Worm (Caenorhabditis elegans) whole organism, L4 larva: ENCODE measurements around the gene T26A5.2.
A peak's percentile ranks its signal among the peaks of the same experiment; 100 is the strongest.

Experiments used
- F10B5.3 ChIP-seq: sonication (generic microtip); optimal IDR thresholded peaks from 2 replicates; lab custom pipeline; 2016; ENCODE audit warnings: mild to moderate bottlenecking, missing genetic modification characterization, missing compliant biosample characterization
- F44E2.7 ChIP-seq: fragments of 200-800 bp; sonication (Bioruptor generic); IDR thresholded peaks from 2 replicates; pipeline ENCODE4 v2.1.2; 2022; ENCODE audit warnings: missing genetic modification characterization, missing compliant biosample characterization
- T20F7.1 ChIP-seq: fragments of 200-800 bp; sonication (Bioruptor generic); optimal IDR thresholded peaks from 2 replicates; lab custom pipeline; 2018; ENCODE audit warnings: mild to moderate bottlenecking, missing genetic modification characterization, missing compliant biosample characterization
- T26A8.4 ChIP-seq: fragments of 200-800 bp; sonication (Bioruptor generic); IDR thresholded peaks from 2 replicates; pipeline ENCODE4 v1.3.6; 2022; ENCODE audit warnings: missing genetic modification characterization, missing compliant biosample characterization
- Y48G9A.11 ChIP-seq: fragments of 200-800 bp; sonication (Bioruptor generic); IDR thresholded peaks from 2 replicates; pipeline ENCODE4 v1.3.6; 2022; ENCODE audit warnings: missing genetic modification reagents, missing genetic modification characterization, missing compliant biosample characterization
- ama-1 ChIP-seq: fragments of 150-350 bp; optimal IDR thresholded peaks from 2 replicates; lab custom pipeline; 2014; ENCODE audit warnings: inconsistent platforms, mixed read lengths
- ceh-28 ChIP-seq: fragments of 150-350 bp; optimal IDR thresholded peaks from 2 replicates; lab custom pipeline; 2014; ENCODE audit warnings: missing biosample characterization, missing genetic modification reagents, missing genetic modification characterization
- ceh-32 ChIP-seq: sonication (generic microtip); optimal IDR thresholded peaks from 2 replicates; lab custom pipeline; 2016; ENCODE audit warnings: mild to moderate bottlenecking, missing genetic modification characterization, missing compliant biosample characterization; ENCODE audit not compliant: poor library complexity
- ceh-82 ChIP-seq: sonication (generic microtip); optimal IDR thresholded peaks from 2 replicates; lab custom pipeline; 2017; ENCODE audit warnings: missing biosample characterization, missing genetic modification characterization
- daf-19 ChIP-seq: fragments of 200-800 bp; sonication (Bioruptor generic); conservative IDR thresholded peaks from 2 replicates; pipeline ENCODE4 v1.3.6; 2022; ENCODE audit warnings: missing genetic modification characterization, missing compliant biosample characterization
- daf-8 ChIP-seq: fragments of 200-800 bp; sonication (Bioruptor generic); IDR thresholded peaks from 2 replicates; pipeline ENCODE4 v1.3.6; 2022; ENCODE audit warnings: missing genetic modification characterization, missing compliant biosample characterization
- dmd-6 ChIP-seq: fragments of 200-800 bp; sonication (Bioruptor generic); IDR thresholded peaks from 2 replicates; pipeline ENCODE4 v1.3.6; 2022; ENCODE audit warnings: missing genetic modification reagents, missing genetic modification characterization, missing compliant biosample characterization
- dpl-1 ChIP-seq: fragments of 150-350 bp; optimal IDR thresholded peaks from 2 replicates; lab custom pipeline; 2014; ENCODE audit warnings: missing biosample characterization, missing genetic modification reagents, missing genetic modification characterization
- duxl-1 ChIP-seq: sonication (generic microtip); optimal IDR thresholded peaks from 2 replicates; lab custom pipeline; 2016; ENCODE audit warnings: mild to moderate bottlenecking, missing genetic modification characterization, moderate library complexity, missing compliant biosample characterization; ENCODE audit not compliant: poor library complexity
- dve-1 ChIP-seq: sonication (generic microtip); optimal IDR thresholded peaks from 2 replicates; lab custom pipeline; 2017; ENCODE audit warnings: antibody characterized with exemption, mild to moderate bottlenecking, missing genetic modification characterization, missing compliant biosample characterization; ENCODE audit not compliant: insufficient read depth
- hif-1 ChIP-seq, 2 experiments: sonication (generic microtip); optimal IDR thresholded peaks; 2 replicates each; lab custom pipeline; 2016 to 2017; ENCODE audit warnings: missing compliant biosample characterization in 2 of 2, missing genetic modification characterization in 2 of 2, missing genetic modification reagents in 2 of 2, missing genotype in 2 of 2, mild to moderate bottlenecking in 1 of 2
- hlh-11 ChIP-seq: fragments of 200-800 bp; sonication (Bioruptor generic); optimal IDR thresholded peaks from 2 replicates; lab custom pipeline; 2018; ENCODE audit warnings: mild to moderate bottlenecking, missing genetic modification characterization, missing compliant biosample characterization
- hlh-30 ChIP-seq: sonication (generic microtip); optimal IDR thresholded peaks from 2 replicates; lab custom pipeline; 2017; ENCODE audit warnings: antibody characterized with exemption, mild to moderate bottlenecking, missing genetic modification characterization, missing compliant biosample characterization; ENCODE audit not compliant: insufficient read depth
- lin-29 ChIP-seq: fragments of 200-800 bp; sonication (Bioruptor generic); IDR thresholded peaks from 2 replicates; pipeline ENCODE4 v1.3.6; 2022; ENCODE audit warnings: missing genetic modification reagents, missing genetic modification characterization, missing compliant biosample characterization
- lin-38 ChIP-seq: fragments of 200-800 bp; sonication (Bioruptor generic); IDR thresholded peaks from 2 replicates; pipeline ENCODE4 v1.3.6; 2022; ENCODE audit warnings: missing genetic modification reagents, missing genetic modification characterization, missing compliant biosample characterization
- madf-5 ChIP-seq, 2 experiments: fragments of 200-800 bp; sonication (Bioruptor generic); IDR thresholded peaks; 2 replicates each; pipeline ENCODE4 v1.3.6; 2022; ENCODE audit warnings: missing compliant biosample characterization in 2 of 2, missing genetic modification characterization in 2 of 2
- mxl-3 ChIP-seq: fragments of 200-800 bp; sonication (Bioruptor generic); optimal IDR thresholded peaks from 2 replicates; lab custom pipeline; 2018; ENCODE audit warnings: mild to moderate bottlenecking, missing genetic modification characterization, missing compliant biosample characterization
- nhr-237 ChIP-seq: sonication (generic microtip); optimal IDR thresholded peaks from 2 replicates; lab custom pipeline; 2017; ENCODE audit warnings: missing biosample characterization, missing genetic modification characterization
- nhr-28 ChIP-seq: fragments of 150-350 bp; optimal IDR thresholded peaks from 2 replicates; lab custom pipeline; 2014; ENCODE audit warnings: missing biosample characterization, missing genetic modification characterization
- nhr-6 ChIP-seq: fragments of 150-350 bp; optimal IDR thresholded peaks from 2 replicates; lab custom pipeline; 2014; ENCODE audit warnings: missing biosample characterization, missing genetic modification characterization
- pha-4 ChIP-seq, 2 experiments: fragments of 150-350 bp in 1 of 2; fragments of 200-800 bp in 1 of 2; sonication (Bioruptor generic) in 1 of 2; IDR thresholded peaks in 1 of 2; optimal IDR thresholded peaks in 1 of 2; 2 replicates each; pipeline versions ENCODE4 v1.3.6 to Lab custom; 2014 to 2022; ENCODE audit warnings: missing genetic modification characterization in 2 of 2, missing genetic modification reagents in 2 of 2, missing biosample characterization in 1 of 2, missing compliant biosample characterization in 1 of 2
- pqm-1 ChIP-seq: sonication (generic microtip); optimal IDR thresholded peaks from 2 replicates; lab custom pipeline; 2017; ENCODE audit warnings: missing biosample characterization, missing genetic modification characterization
- sdz-12 ChIP-seq: fragments of 200-800 bp; sonication (Bioruptor generic); optimal IDR thresholded peaks from 2 replicates; lab custom pipeline; 2018; ENCODE audit warnings: mild to moderate bottlenecking, missing genetic modification characterization, missing compliant biosample characterization
- skn-1 ChIP-seq: fragments of 150-350 bp; optimal IDR thresholded peaks from 2 replicates; lab custom pipeline; 2014; ENCODE audit warnings: missing biosample characterization, missing genetic modification characterization
- snpc-1.2 ChIP-seq: fragments of 200-800 bp; sonication (Bioruptor generic); IDR thresholded peaks from 2 replicates; pipeline ENCODE4 v1.3.6; 2022; ENCODE audit warnings: missing genetic modification reagents, missing genetic modification characterization, missing compliant biosample characterization
- unc-62 ChIP-seq, 3 experiments: fragments of 150-350 bp in 1 of 3; sonication (generic microtip); optimal IDR thresholded peaks in 2 of 3; peaks in 1 of 3; 1 replicate in 1 of 3; 2 replicates in 2 of 3; lab custom pipeline; 2014 to 2017; ENCODE audit warnings: missing biosample characterization in 3 of 3, missing genetic modification characterization in 3 of 3, missing genetic modification reagents in 3 of 3, missing genotype in 1 of 3
- vab-7 ChIP-seq: fragments of 200-800 bp; sonication (Bioruptor generic); IDR thresholded peaks from 2 replicates; pipeline ENCODE4 v1.3.6; 2022; ENCODE audit warnings: missing genetic modification reagents, missing genetic modification characterization, missing compliant biosample characterization
- zip-11 ChIP-seq: fragments of 200-800 bp; sonication (Bioruptor generic); IDR thresholded peaks from 2 replicates; pipeline ENCODE4 v1.3.6; 2022; ENCODE audit warnings: missing genetic modification characterization, missing compliant biosample characterization

T26A5.2 gene

DNA sequence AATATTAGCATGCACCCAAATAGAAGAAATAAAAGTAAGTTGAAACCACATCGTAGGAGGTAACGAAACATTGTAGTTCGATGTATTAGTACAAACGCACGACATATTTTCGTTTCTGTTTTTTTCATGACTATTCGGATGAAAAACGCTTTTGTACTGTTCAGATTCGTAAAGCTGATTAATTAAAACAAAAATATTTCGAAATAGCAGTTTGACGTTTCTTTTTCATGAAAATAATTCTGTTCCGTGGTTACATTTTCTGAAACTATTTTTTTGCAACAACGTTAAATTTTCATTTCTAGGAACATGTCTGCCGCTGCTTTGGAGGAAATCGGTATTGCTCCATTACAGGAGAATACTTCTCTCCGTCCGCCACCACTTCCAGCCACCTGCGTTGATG lies 22.4 kb downstream of the T26A5.2 start, which contains the start of gene rpt-3:
TSS of gene rpt-3 (plus strand) at position 301 of the 400 bp plus-strand sequence.
- TF ChIP-seq pha-4 (GFP tag; IDR thresholded peaks at IDR 0.05; lab: Robert Waterston, UW), result peak; percentile 29; the same call in 1 of the 2 replicates
- no peak for TF ChIP-seq pha-4 (tag; optimal IDR thresholded peaks at IDR 0.05; lab: Kevin White, UChicago)
- TF ChIP-seq Y48G9A.11 (GFP tag; lab: Robert Waterston, UW), result 0 out of 2 replicates have a peak, but pooled peaks have one; percentile 11
- no peak for TF ChIP-seq skn-1 (tag; lab: Kevin White, UChicago)

DNA sequence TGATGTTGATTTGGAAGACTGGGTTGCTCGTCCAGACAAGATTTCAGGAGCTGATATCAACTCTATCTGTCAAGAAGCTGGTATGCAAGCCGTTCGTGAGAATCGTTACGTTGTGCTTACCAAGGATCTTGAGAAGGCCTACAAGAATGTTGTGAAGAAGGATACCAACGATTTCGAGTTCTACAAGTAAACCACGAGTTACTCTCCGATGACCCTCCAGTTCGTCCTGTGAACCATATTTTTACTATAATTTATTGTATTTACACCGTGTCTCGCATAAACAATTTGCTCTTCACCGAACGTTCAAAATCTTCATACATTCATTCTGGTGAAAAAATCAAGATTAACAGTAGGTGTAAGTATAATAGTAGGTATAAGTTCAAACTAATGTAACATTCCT lies 23.9 kb downstream of the T26A5.2 start:
- no peak for TF ChIP-seq T26A8.4 (GFP tag; lab: Robert Waterston, UW)
- no peak for TF ChIP-seq snpc-1.2 (GFP tag; lab: Robert Waterston, UW)
- peak in 1 of 2 experiments; percentile 90 for TF ChIP-seq unc-62 (GFP tag; optimal IDR thresholded peaks at IDR 0.05 in 1 of 2; lab: Kevin White, UChicago)
- TF ChIP-seq unc-62 (tag; optimal IDR thresholded peaks at IDR 0.05; lab: Kevin White, UChicago), result no peak
- no peak for TF ChIP-seq ceh-82 (tag; lab: Kevin White, UChicago)
- TF ChIP-seq, all 104 proteins: peak for 1

DNA sequence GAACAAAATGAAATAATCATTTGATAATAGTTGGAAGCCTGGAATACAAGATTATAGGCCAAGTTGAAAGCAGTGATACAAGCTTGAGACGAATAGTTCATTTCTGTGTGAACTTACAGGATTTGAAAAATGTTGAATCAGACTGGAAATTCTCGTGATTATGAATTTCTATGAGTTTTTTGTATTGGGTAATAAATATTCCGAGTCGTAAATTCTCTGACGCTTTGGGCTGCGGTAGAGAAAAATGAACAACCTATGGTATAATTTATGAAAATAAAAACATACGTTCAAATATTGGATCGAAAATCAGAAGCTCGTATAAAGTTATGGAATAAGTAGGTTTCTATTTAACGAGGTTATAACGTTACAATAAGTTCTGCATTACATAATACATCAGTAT lies 25.7 kb downstream of the T26A5.2 start, which contains the start of gene srb-11:
TSS of gene srb-11 (minus strand) at position 101 of the 400 bp plus-strand sequence.
- no peak for TF ChIP-seq F44E2.7
- no peak for TF ChIP-seq nhr-28 (tag; lab: Kevin White, UChicago)
- no peak for TF ChIP-seq nhr-237 (tag; lab: Kevin White, UChicago)
- TF ChIP-seq dve-1 (tag; lab: Kevin White, UChicago), result no peak
- no peak for TF ChIP-seq daf-8 (GFP tag; lab: Robert Waterston, UW)
- TF ChIP-seq, all 104 proteins: peak for 0

DNA sequence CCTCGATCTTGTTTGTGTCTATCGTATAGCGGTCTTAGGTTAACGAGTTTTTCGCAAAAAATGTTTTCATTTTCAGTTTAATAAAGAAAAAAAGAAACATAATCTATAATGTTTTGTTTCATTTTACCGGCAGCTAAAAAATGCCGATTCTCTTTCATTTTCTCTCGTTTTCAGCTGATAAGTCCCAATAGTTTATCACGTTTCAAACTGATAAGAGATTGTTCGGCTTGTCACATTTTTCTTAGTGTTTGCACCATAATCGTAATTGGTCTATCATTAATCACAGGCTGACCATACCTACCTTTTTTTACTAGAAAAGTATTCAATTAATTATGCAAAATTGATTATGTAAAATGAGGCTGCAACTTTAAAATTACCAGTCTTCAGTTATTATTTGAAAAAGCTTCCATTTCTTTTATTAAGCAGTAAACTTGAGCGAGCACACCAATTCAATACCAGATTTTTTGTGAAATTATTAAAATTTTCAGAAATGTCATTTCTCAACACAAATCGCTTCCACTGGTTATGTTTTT lies 28.2 kb downstream of the T26A5.2 start, which contains the start of gene F23F12.13:
TSS of gene F23F12.13 (plus strand) at position 483 of the 533 bp plus-strand sequence.
- TF ChIP-seq skn-1 (tag; lab: Kevin White, UChicago) (no peak), lin-29 (GFP tag; lab: Robert Waterston, UW) (no peak), lin-38 (no peak), daf-19 (GFP tag; lab: Robert Waterston, UW) (no peak), sdz-12 (GFP tag; lab: Kevin White, UChicago) (no peak), hlh-11 (tag; lab: Kevin White, UChicago) (peak; percentile 41), madf-5 (GFP tag; IDR thresholded peaks at IDR 0.05; lab: Robert Waterston, UW) (no peak), dmd-6 (peak; percentile 53; the same call in 1 of the 2 replicates), nhr-28 (tag; lab: Kevin White, UChicago) (peak; percentile 37), T20F7.1 (GFP tag; lab: Kevin White, UChicago) (no peak), dve-1 (tag; lab: Kevin White, UChicago) (peak; percentile 58), hif-1 (tag; optimal IDR thresholded peaks at IDR 0.05; lab: Kevin White, UChicago) (no peak), ceh-28 (tag; lab: Kevin White, UChicago) (no peak), F10B5.3 (no peak), duxl-1 (no peak), dpl-1 (GFP tag; lab: Kevin White, UChicago) (no peak), hlh-30 (tag; lab: Kevin White, UChicago) (peak; percentile 52), ceh-32 (tag; lab: Kevin White, UChicago) (no peak), mxl-3 (no peak), zip-11 (no peak), nhr-237 (tag; lab: Kevin White, UChicago) (no peak), vab-7 (GFP tag; lab: Robert Waterston, UW) (no peak), pqm-1 (tag; lab: Kevin White, UChicago) (peak; percentile 73), nhr-6 (no peak), ama-1 (lab: Kevin White, UChicago) (no peak)
- TF ChIP-seq, all 104 proteins: peak for 6
